Worm (Caenorhabditis elegans): Measurements from ENCODE around the gene fbxa-88.

fbxa-88 gene

DNA sequence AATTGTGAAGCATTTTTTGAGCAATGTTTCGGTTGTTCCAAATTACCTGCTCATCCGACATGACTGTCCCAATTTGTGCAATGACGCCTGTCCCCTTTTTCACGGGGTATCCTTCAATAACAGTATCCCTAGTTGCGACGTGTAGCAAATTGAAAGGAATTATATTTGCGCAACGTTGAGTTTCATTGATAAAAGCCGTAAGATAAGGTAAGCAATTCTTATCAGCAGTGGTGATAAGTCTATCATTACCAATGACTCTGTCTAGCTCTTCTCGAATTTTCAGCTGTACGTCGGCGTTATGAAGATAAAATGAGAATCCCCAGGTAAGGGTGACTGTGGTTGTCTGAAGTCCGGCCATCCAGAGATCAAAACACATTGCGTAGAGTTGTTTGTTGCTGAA lies 31.2 kb upstream of the fbxa-88 start:
- TF ChIP-seq nfya-1 (tag; optimal IDR thresholded peaks at IDR 0.05) (no peak), unc-55 (GFP tag; optimal IDR thresholded peaks at IDR 0.05) (no peak), elt-2 (tag; optimal IDR thresholded peaks at IDR 0.05) (peak; percentile 93), ceh-48 (tag; optimal IDR thresholded peaks at IDR 0.05) (no peak), ama-1 (optimal IDR thresholded peaks at IDR 0.05) (no peak), unc-86 (tag; optimal IDR thresholded peaks at IDR 0.05) (no peak)

DNA sequence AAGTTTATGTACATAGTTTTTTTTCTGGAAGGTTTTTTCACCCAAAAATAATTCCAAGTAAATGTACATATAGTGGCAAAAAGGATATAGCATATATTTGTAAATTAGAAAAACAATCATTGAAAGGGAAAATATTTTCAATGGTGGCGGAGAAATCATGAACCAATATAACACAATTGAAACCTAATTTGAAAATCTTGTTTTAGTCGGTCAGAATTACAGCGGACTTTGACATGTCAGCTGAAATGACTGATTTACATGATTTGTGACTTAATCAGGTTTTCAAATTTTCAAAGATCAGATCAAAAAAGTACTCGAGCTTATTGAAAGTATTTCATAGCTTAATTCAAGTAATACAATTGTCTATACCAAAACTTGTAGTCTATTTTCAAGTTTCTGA lies 28.8 kb upstream of the fbxa-88 start, which contains the start of gene K05D4.9:
Gene K05D4.9, minus strand, starts transcription at position 101 of the 400 bp plus-strand sequence.
- TF ChIP-seq ceh-34 (tag; optimal IDR thresholded peaks at IDR 0.05) (no peak), odd-2 (tag; optimal IDR thresholded peaks at IDR 0.05) (no peak), ets-4 (tag; optimal IDR thresholded peaks at IDR 0.05) (no peak), hlh-6 (tag; optimal IDR thresholded peaks at IDR 0.05) (no peak), sdc-2 (tag; optimal IDR thresholded peaks at IDR 0.05) (no peak), unc-42 (tag; optimal IDR thresholded peaks at IDR 0.05) (no peak), syd-9 (tag; optimal IDR thresholded peaks at IDR 0.05) (no peak), dve-1 (tag; optimal IDR thresholded peaks at IDR 0.05) (no peak), C38D4.7 (GFP tag; optimal IDR thresholded peaks at IDR 0.05) (no peak)

DNA sequence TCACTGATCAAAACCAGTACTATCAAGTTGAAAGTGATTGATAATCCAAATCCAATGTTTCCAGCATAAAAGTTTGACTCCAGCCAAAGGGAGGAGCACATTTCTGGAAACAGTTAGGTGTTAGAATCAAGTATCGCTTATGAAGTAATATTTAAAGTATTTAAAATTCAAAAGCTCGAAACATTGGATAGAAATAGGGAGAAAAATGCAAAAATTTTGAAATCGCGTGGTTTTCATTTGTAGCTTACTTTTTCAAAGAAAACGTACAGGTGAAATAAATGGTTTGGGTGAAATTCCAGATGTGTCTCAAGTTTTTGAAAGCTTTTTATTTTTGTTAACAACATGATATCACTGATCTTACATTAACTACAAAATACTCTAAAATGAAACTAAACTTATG lies 26.1 kb upstream of the fbxa-88 start, which contains the start of gene str-111:
Gene str-111, minus strand, starts transcription at position 101 of the 400 bp plus-strand sequence.
- no peak for TF ChIP-seq ceh-18 (tag; optimal IDR thresholded peaks at IDR 0.05)
- no peak for TF ChIP-seq pag-3 (tag; optimal IDR thresholded peaks at IDR 0.05; ENCODE audit: borderline replicate concordance)
- TF ChIP-seq fkh-6 (tag; optimal IDR thresholded peaks at IDR 0.05): no peak
- TF ChIP-seq unc-86 (tag; optimal IDR thresholded peaks at IDR 0.05): no peak

DNA sequence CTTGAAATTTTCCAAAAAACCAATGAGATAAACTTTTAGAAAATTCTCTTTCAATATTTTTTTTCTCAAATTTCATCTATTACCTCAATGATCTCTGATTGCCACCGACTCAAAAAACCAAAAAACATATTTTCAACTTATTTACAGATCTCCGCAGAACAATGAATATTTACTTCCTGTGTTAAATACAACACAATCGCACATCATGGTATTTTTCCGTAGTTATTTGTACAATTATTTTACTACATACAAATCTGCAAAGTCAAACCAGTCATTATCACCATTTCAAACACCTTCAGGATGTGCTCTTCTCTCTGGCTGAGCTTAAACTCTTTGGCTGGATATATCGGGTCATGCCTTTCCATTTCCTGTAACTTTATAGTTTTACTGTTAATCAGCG lies 23.0 kb upstream of the fbxa-88 start, which contains the start of gene str-108:
Gene str-108, plus strand, starts transcription at position 301 of the 400 bp plus-strand sequence.
- TF ChIP-seq odd-2 (tag; optimal IDR thresholded peaks at IDR 0.05) (no peak), ceh-45 (GFP tag; IDR thresholded peaks at IDR 0.05) (no peak), tbx-2 (tag; optimal IDR thresholded peaks at IDR 0.05) (no peak), tbx-7 (tag; optimal IDR thresholded peaks at IDR 0.05) (no peak), K09A11.1 (tag; optimal IDR thresholded peaks at IDR 0.05; ENCODE audit: insufficient read depth) (no peak), sdc-2 (tag; optimal IDR thresholded peaks at IDR 0.05) (no peak), nhr-232 (tag; optimal IDR thresholded peaks at IDR 0.05) (no peak), pat-9 (tag; optimal IDR thresholded peaks at IDR 0.05) (no peak), elt-4 (tag; optimal IDR thresholded peaks at IDR 0.05) (no peak), pros-1 (tag; optimal IDR thresholded peaks at IDR 0.05) (no peak)

DNA sequence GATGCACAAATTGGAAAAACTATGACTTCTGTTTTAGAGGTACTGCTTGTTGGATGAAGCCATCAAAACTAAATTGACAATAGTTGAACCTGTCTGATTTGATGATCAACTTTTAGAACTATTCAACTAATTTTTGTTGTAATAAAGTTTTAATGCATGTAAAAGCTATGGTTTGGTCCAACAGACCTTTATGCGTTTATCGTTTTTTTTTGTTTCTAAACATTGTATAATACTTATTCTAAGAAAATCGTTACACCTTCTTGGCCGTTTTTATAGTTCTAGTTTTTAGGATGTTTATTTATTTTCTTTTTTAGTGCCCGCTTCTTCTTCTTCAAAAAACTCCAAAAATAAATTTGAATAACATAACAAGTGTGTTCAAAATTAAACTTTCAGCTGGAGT lies 20.8 kb upstream of the fbxa-88 start, which contains the start of gene F10A3.12:
Gene F10A3.12, plus strand, starts transcription at position 301 of the 400 bp plus-strand sequence.
- TF ChIP-seq pros-1 (tag; optimal IDR thresholded peaks at IDR 0.05) (no peak), tbx-2 (tag; optimal IDR thresholded peaks at IDR 0.05) (no peak), lin-11 (tag; optimal IDR thresholded peaks at IDR 0.05) (no peak), pha-4 (tag; optimal IDR thresholded peaks at IDR 0.05) (no peak), rnt-1 (tag; optimal IDR thresholded peaks at IDR 0.05) (no peak), pat-9 (tag; optimal IDR thresholded peaks at IDR 0.05) (no peak), C08G9.2 (tag; optimal IDR thresholded peaks at IDR 0.05) (no peak), ceh-31 (tag; optimal IDR thresholded peaks at IDR 0.05) (no peak), ref-2 (tag; optimal IDR thresholded peaks at IDR 0.05) (no peak), unc-42 (tag; optimal IDR thresholded peaks at IDR 0.05) (no peak), K02D7.2 (tag; optimal IDR thresholded peaks at IDR 0.05) (no peak), nfya-1 (tag; optimal IDR thresholded peaks at IDR 0.05) (no peak), sdc-2 (tag; optimal IDR thresholded peaks at IDR 0.05) (no peak), T23F11.4 (GFP tag; optimal IDR thresholded peaks at IDR 0.05) (no peak)
